Fruit fly (Drosophila melanogaster) S2 (cell line): ENCODE results near the gene CG15483.

Experiments
- CG8478 ChIP-seq: fragments of >200 bp; optimal IDR thresholded peaks from 2 replicates; lab custom pipeline; 2018
- CTCF ChIP-seq, 2 experiments: fragments of >200 bp; optimal IDR thresholded peaks; 2 replicates each; lab custom pipeline; 2018

DNA sequence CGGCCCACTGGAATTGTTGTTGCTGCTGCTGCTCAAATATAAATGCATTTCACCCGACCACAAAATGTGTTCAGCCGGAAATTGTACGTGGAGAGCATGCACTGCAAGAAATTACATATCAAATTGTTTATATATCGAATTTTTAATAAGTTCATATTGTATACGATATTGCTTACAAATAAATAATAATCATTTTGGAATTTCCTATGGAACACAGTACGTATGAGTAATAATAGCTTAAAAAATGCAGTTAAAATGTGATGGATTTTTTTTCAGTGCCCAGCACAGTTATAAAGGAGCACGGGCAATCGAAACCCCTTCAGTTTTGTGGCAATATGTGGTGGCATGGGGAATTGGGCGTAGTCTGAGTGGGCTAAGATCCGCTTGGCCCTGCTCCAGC is 5.2 kb downstream of the CG15483 start:
- no peak for TF ChIP-seq CTCF (optimal IDR thresholded peaks at IDR 0.05; lab: Kevin White, UChicago)
- TF ChIP-seq CG8478 (lab: Kevin White, UChicago): no peak
